Worm (Caenorhabditis elegans) whole organism, midembryonic: ENCODE data around the gene T03G6.7.

Experiments
- T22C8.4 ChIP-seq: fragments of 200-800 bp; sonication (Bioruptor generic); IDR thresholded peaks from 2 replicates; pipeline ENCODE4 v1.3.6; 2022; ENCODE audit warnings: missing genetic modification characterization, missing compliant biosample characterization
- cog-1 ChIP-seq: sonication (generic microtip); optimal IDR thresholded peaks from 2 replicates; lab custom pipeline; 2016; ENCODE audit warnings: missing genetic modification characterization, missing compliant biosample characterization
- flt-1 ChIP-seq: fragments of 200-800 bp; sonication (Bioruptor generic); IDR thresholded peaks from 2 replicates; pipeline ENCODE4 v1.3.6; 2022; ENCODE audit warnings: missing genetic modification characterization, missing compliant biosample characterization
- klf-2 ChIP-seq: fragments of 200-800 bp; sonication (Bioruptor generic); conservative IDR thresholded peaks from 2 replicates; pipeline ENCODE4 v1.3.6; 2022; ENCODE audit warnings: missing genetic modification reagents, missing genetic modification characterization, missing compliant biosample characterization
- med-1 ChIP-seq: sonication (generic microtip); optimal IDR thresholded peaks from 2 replicates; lab custom pipeline; 2017; ENCODE audit warnings: missing genetic modification characterization, mild to moderate bottlenecking, missing compliant biosample characterization, antibody characterized with exemption, missing genetic modification reagents; ENCODE audit not compliant: insufficient read depth
- ref-1 ChIP-seq: fragments of 200-800 bp; sonication (Bioruptor generic); conservative IDR thresholded peaks from 2 replicates; pipeline ENCODE4 v1.3.6; 2022; ENCODE audit warnings: missing genetic modification reagents, missing genetic modification characterization, missing compliant biosample characterization
- tab-1 ChIP-seq: fragments of 200-800 bp; sonication (Bioruptor generic); IDR thresholded peaks from 2 replicates; pipeline ENCODE4 v1.3.6; 2022; ENCODE audit warnings: missing genetic modification characterization, missing compliant biosample characterization
- ztf-23 ChIP-seq: fragments of 200-800 bp; sonication (Bioruptor generic); IDR thresholded peaks from 2 replicates; pipeline ENCODE4 v1.3.6; 2022; ENCODE audit warnings: missing genetic modification reagents, missing genetic modification characterization, missing compliant biosample characterization
- ztf-29 ChIP-seq: fragments of 200-800 bp; sonication (Bioruptor generic); IDR thresholded peaks from 2 replicates; pipeline ENCODE4 v1.3.6; 2022; ENCODE audit warnings: missing genetic modification reagents, missing genetic modification characterization, missing compliant biosample characterization

- TF ChIP-seq klf-2 (GFP tag; lab: Robert Waterston, UW) (no peak), ref-1 (GFP tag; lab: Robert Waterston, UW) (no peak), flt-1 (GFP tag; lab: Robert Waterston, UW) (no peak), T22C8.4 (GFP tag; lab: Robert Waterston, UW) (no peak), ztf-29 (GFP tag; lab: Robert Waterston, UW) (no peak), ztf-23 (GFP tag; lab: Robert Waterston, UW) (no peak), med-1 (GFP tag; lab: Kevin White, UChicago) (no peak), cog-1 (tag; lab: Kevin White, UChicago) (no peak), tab-1 (GFP tag; lab: Robert Waterston, UW) (no peak)
Observed at ce11 chrX:2640556-2640955, 46.7 kb downstream of the T03G6.7 start.
